Fruit fly (Drosophila melanogaster) S2 (cell line): Measurements from ENCODE around the gene Dh44.

Experiments
- CG8478 ChIP-seq: fragments of >200 bp; optimal IDR thresholded peaks from 2 replicates; lab custom pipeline; 2018
- CTCF ChIP-seq, 2 experiments: fragments of >200 bp; optimal IDR thresholded peaks; 2 replicates each; lab custom pipeline; 2018

dm6 chr3R:9594251-9594581, 43.8 kb upstream of the Dh44 start:
- TF ChIP-seq CTCF (optimal IDR thresholded peaks at IDR 0.05; lab: Kevin White, UChicago) (no peak), CG8478 (no peak)
